Worm (Caenorhabditis elegans) whole organism, L1 larva: Measurements from ENCODE around the gene F57G12.2.

Experiments used
- C16A3.4 ChIP-seq: fragments of 150-350 bp; optimal IDR thresholded peaks from 2 replicates; lab custom pipeline; 2014; ENCODE audit warnings: missing biosample characterization, missing genetic modification characterization
- blmp-1 ChIP-seq: fragments of 150-350 bp; optimal IDR thresholded peaks from 2 replicates; lab custom pipeline; 2014; ENCODE audit warnings: missing biosample characterization, missing genetic modification characterization
- efl-1 ChIP-seq, 4 experiments: fragments of 150-350 bp; optimal IDR thresholded peaks in 3 of 4; peaks in 1 of 4; 1 replicate in 1 of 4; 2 replicates in 3 of 4; lab custom pipeline; 2014; ENCODE audit warnings: missing biosample characterization in 2 of 4, missing genetic modification characterization in 2 of 4, missing genetic modification reagents in 2 of 4
- elt-3 ChIP-seq, 6 experiments: fragments of 150-350 bp in 1 of 6; sonication (generic microtip); optimal IDR thresholded peaks; 2 replicates each; lab custom pipeline; 2017 to 2018; ENCODE audit warnings: missing biosample characterization in 6 of 6, missing genetic modification characterization in 6 of 6, inconsistent platforms in 1 of 6
- lir-3 ChIP-seq: sonication (generic microtip); optimal IDR thresholded peaks from 2 replicates; lab custom pipeline; 2016; ENCODE audit warnings: mild to moderate bottlenecking, missing genetic modification characterization, moderate library complexity, missing compliant biosample characterization; ENCODE audit not compliant: poor library complexity
- nhr-76 ChIP-seq: sonication (generic microtip); optimal IDR thresholded peaks from 2 replicates; lab custom pipeline; 2017; ENCODE audit warnings: missing biosample characterization, missing genetic modification characterization
- pag-3 ChIP-seq: sonication (generic microtip); optimal IDR thresholded peaks from 2 replicates; lab custom pipeline; 2017; ENCODE audit warnings: missing genetic modification characterization, mild to moderate bottlenecking, missing compliant biosample characterization, antibody characterized with exemption, borderline replicate concordance; ENCODE audit not compliant: insufficient read depth
- rnt-1 ChIP-seq: sonication (generic microtip); optimal IDR thresholded peaks from 2 replicates; lab custom pipeline; 2016; ENCODE audit warnings: mild to moderate bottlenecking, missing genetic modification characterization, moderate library complexity, missing compliant biosample characterization
- tbx-2 ChIP-seq: sonication (generic microtip); optimal IDR thresholded peaks from 2 replicates; lab custom pipeline; 2016; ENCODE audit warnings: missing genetic modification characterization, missing compliant biosample characterization
- xbp-1 ChIP-seq: sonication (generic microtip); optimal IDR thresholded peaks from 2 replicates; lab custom pipeline; 2016; ENCODE audit warnings: missing genetic modification characterization, missing compliant biosample characterization

ce11 chrX:12184393-12184792 is 24.5 kb upstream of the F57G12.2 start:
- peak; percentile 3 for TF ChIP-seq lir-3 (tag; lab: Kevin White, UChicago)
- no peak for TF ChIP-seq efl-1 (optimal IDR thresholded peaks at IDR 0.05; lab: Kevin White, UChicago)
- no peak for TF ChIP-seq efl-1 (GFP tag; optimal IDR thresholded peaks at IDR 0.05 in 1 of 2; lab: Kevin White, UChicago)
- TF ChIP-seq rnt-1 (tag; lab: Kevin White, UChicago) = no peak
- peak; percentile 28 for TF ChIP-seq tbx-2 (tag; lab: Kevin White, UChicago)
- no peak for TF ChIP-seq pag-3 (tag; lab: Kevin White, UChicago)
- peak; percentile 70 for TF ChIP-seq blmp-1
- no peak for TF ChIP-seq elt-3 (tag; optimal IDR thresholded peaks at IDR 0.05; lab: Kevin White, UChicago)
- no peak for TF ChIP-seq nhr-76 (tag; lab: Kevin White, UChicago)
- no peak for TF ChIP-seq xbp-1
- no peak for TF ChIP-seq C16A3.4
